Worm (Caenorhabditis elegans) whole organism, L2 larva: Measurements from ENCODE around the gene R07B1.6.

Source experiments
- C34F6.9 ChIP-seq: fragments of 150-350 bp; optimal IDR thresholded peaks from 2 replicates; lab custom pipeline; 2014; ENCODE audit warnings: missing biosample characterization, missing genetic modification characterization
- F13H6.1 ChIP-seq: sonication (generic microtip); optimal IDR thresholded peaks from 2 replicates; lab custom pipeline; 2016; ENCODE audit warnings: missing genetic modification characterization, missing compliant biosample characterization
- R02D3.7 ChIP-seq: fragments of 150-350 bp; optimal IDR thresholded peaks from 2 replicates; lab custom pipeline; 2014; ENCODE audit warnings: missing biosample characterization, missing genetic modification characterization
- Y55F3AM.14 ChIP-seq: fragments of 200-800 bp; sonication (Bioruptor generic); optimal IDR thresholded peaks from 2 replicates; lab custom pipeline; 2018; ENCODE audit warnings: mild to moderate bottlenecking, missing genetic modification characterization, missing compliant biosample characterization
- ZK546.5 ChIP-seq: sonication (generic microtip); optimal IDR thresholded peaks from 2 replicates; lab custom pipeline; 2017; ENCODE audit warnings: missing biosample characterization, missing genetic modification characterization
- aly-2 ChIP-seq: fragments of 150-350 bp; optimal IDR thresholded peaks from 2 replicates; lab custom pipeline; 2014; ENCODE audit warnings: missing biosample characterization, missing genetic modification characterization
- ama-1 ChIP-seq: fragments of 150-350 bp; optimal IDR thresholded peaks from 2 replicates; lab custom pipeline; 2018; ENCODE audit warnings: inconsistent platforms
- ceh-16 ChIP-seq: fragments of 150-350 bp; optimal IDR thresholded peaks from 2 replicates; lab custom pipeline; 2014; ENCODE audit warnings: missing biosample characterization, missing genetic modification characterization
- ceh-82 ChIP-seq: fragments of 150-350 bp; optimal IDR thresholded peaks from 2 replicates; lab custom pipeline; 2014; ENCODE audit warnings: missing biosample characterization, missing genetic modification characterization
- crh-2 ChIP-seq: sonication (generic microtip); optimal IDR thresholded peaks from 2 replicates; lab custom pipeline; 2017; ENCODE audit warnings: missing biosample characterization, missing genetic modification characterization
- dmd-4 ChIP-seq: sonication (generic microtip); optimal IDR thresholded peaks from 2 replicates; lab custom pipeline; 2017; ENCODE audit warnings: missing biosample characterization, missing genetic modification characterization
- egl-27 ChIP-seq: sonication (generic microtip); optimal IDR thresholded peaks from 3 replicates; lab custom pipeline; 2017; ENCODE audit warnings: missing biosample characterization, missing genetic modification reagents, missing genetic modification characterization
- elt-1 ChIP-seq: fragments of 150-350 bp; optimal IDR thresholded peaks from 2 replicates; lab custom pipeline; 2014; ENCODE audit warnings: missing biosample characterization, missing genetic modification characterization
- fos-1 ChIP-seq: fragments of 150-350 bp; optimal IDR thresholded peaks from 2 replicates; lab custom pipeline; 2014; ENCODE audit warnings: missing biosample characterization, missing genetic modification characterization
- gmeb-1 ChIP-seq: fragments of 150-350 bp; optimal IDR thresholded peaks from 2 replicates; lab custom pipeline; 2014; ENCODE audit warnings: missing biosample characterization, missing genetic modification characterization
- lin-11 ChIP-seq: fragments of 150-350 bp; sonication (generic microtip); optimal IDR thresholded peaks from 2 replicates; lab custom pipeline; 2014; ENCODE audit warnings: missing biosample characterization, missing genetic modification characterization, inconsistent platforms, mixed read lengths
- lsy-2 ChIP-seq, 2 experiments: fragments of 150-350 bp in 1 of 2; sonication (generic microtip) in 1 of 2; optimal IDR thresholded peaks; 2 replicates each; lab custom pipeline; 2014 to 2017; ENCODE audit warnings: missing biosample characterization in 2 of 2, missing genetic modification characterization in 2 of 2
- mab-5 ChIP-seq: fragments of 150-350 bp; optimal IDR thresholded peaks from 2 replicates; lab custom pipeline; 2014; ENCODE audit warnings: missing biosample characterization, missing genetic modification characterization
- nhr-11 ChIP-seq: fragments of 150-350 bp; optimal IDR thresholded peaks from 2 replicates; lab custom pipeline; 2014; ENCODE audit warnings: missing biosample characterization, missing genetic modification characterization
- nhr-12 ChIP-seq: fragments of 150-350 bp; optimal IDR thresholded peaks from 2 replicates; lab custom pipeline; 2014; ENCODE audit warnings: missing biosample characterization, missing genetic modification characterization
- nhr-21 ChIP-seq: fragments of 150-350 bp; optimal IDR thresholded peaks from 2 replicates; lab custom pipeline; 2014; ENCODE audit warnings: missing biosample characterization, missing genetic modification characterization
- nhr-23 ChIP-seq: fragments of 150-350 bp; optimal IDR thresholded peaks from 2 replicates; lab custom pipeline; 2014; ENCODE audit warnings: missing biosample characterization, missing genetic modification reagents, missing genetic modification characterization
- nhr-6 ChIP-seq: fragments of 150-350 bp; optimal IDR thresholded peaks from 2 replicates; lab custom pipeline; 2014; ENCODE audit warnings: missing biosample characterization, missing genetic modification characterization
- nhr-77 ChIP-seq: fragments of 150-350 bp; optimal IDR thresholded peaks from 2 replicates; lab custom pipeline; 2014; ENCODE audit warnings: missing biosample characterization, missing genetic modification characterization
- peb-1 ChIP-seq: fragments of 150-350 bp; optimal IDR thresholded peaks from 2 replicates; lab custom pipeline; 2014; ENCODE audit warnings: missing biosample characterization, missing genetic modification characterization
- sem-4 ChIP-seq: fragments of 150-350 bp; optimal IDR thresholded peaks from 2 replicates; lab custom pipeline; 2014; ENCODE audit warnings: missing biosample characterization, missing genetic modification reagents, missing genetic modification characterization
- skn-1 ChIP-seq: sonication (generic microtip); optimal IDR thresholded peaks from 2 replicates; lab custom pipeline; 2017; ENCODE audit warnings: missing biosample characterization, missing genetic modification characterization
- sma-9 ChIP-seq, 2 experiments: fragments of 150-350 bp in 1 of 2; sonication (generic microtip) in 1 of 2; optimal IDR thresholded peaks; 2 replicates each; lab custom pipeline; 2014 to 2016; ENCODE audit warnings: missing genetic modification characterization in 2 of 2, mild to moderate bottlenecking in 1 of 2, missing biosample characterization in 1 of 2, missing compliant biosample characterization in 1 of 2, missing genetic modification reagents in 1 of 2, moderate library complexity in 1 of 2
- snpc-4 ChIP-seq: fragments of 150-350 bp; optimal IDR thresholded peaks from 2 replicates; lab custom pipeline; 2014; ENCODE audit warnings: missing biosample characterization, missing genetic modification characterization
- unc-39 ChIP-seq: fragments of 150-350 bp; optimal IDR thresholded peaks from 2 replicates; lab custom pipeline; 2014; ENCODE audit warnings: missing biosample characterization, missing genetic modification characterization
- unc-62 ChIP-seq: fragments of 150-350 bp; optimal IDR thresholded peaks from 2 replicates; lab custom pipeline; 2014; ENCODE audit warnings: missing biosample characterization, missing genetic modification reagents, missing genetic modification characterization
- zag-1 ChIP-seq: fragments of 150-350 bp; optimal IDR thresholded peaks from 2 replicates; lab custom pipeline; 2014; ENCODE audit warnings: missing biosample characterization, missing genetic modification characterization
- ztf-4 ChIP-seq: fragments of 150-350 bp; optimal IDR thresholded peaks from 2 replicates; lab custom pipeline; 2014; ENCODE audit warnings: missing biosample characterization, missing genetic modification characterization

The R07B1.6 gene

ce11 chrX:9862916-9863624, 3.4 kb upstream of the R07B1.6 start, which contains the start of the genes gst-36 and R07B1.5:
Gene gst-36 (minus strand): TSS chrX:9862960.
Gene R07B1.5 (plus strand): TSS chrX:9863580.
- TF ChIP-seq skn-1 (tag; lab: Kevin White, UChicago) (peak; percentile 39), nhr-77 (no peak), fos-1 (tag; lab: Kevin White, UChicago) (peak; percentile 64), crh-2 (peak; percentile 33)

- TF ChIP-seq dmd-4 (tag; lab: Kevin White, UChicago) (no peak), sma-9 (GFP tag; optimal IDR thresholded peaks at IDR 0.05; lab: Kevin White, UChicago) (no peak), sma-9 (tag; optimal IDR thresholded peaks at IDR 0.05; lab: Kevin White, UChicago) (no peak), snpc-4 (no peak), nhr-12 (tag; lab: Kevin White, UChicago) (no peak), nhr-21 (tag; lab: Kevin White, UChicago) (no peak), crh-2 (no peak), ZK546.5 (tag; lab: Kevin White, UChicago) (no peak), gmeb-1 (tag; lab: Kevin White, UChicago) (no peak), aly-2 (tag; lab: Kevin White, UChicago) (no peak), nhr-23 (tag; lab: Kevin White, UChicago) (no peak), lin-11 (tag; lab: Kevin White, UChicago) (no peak), ama-1 (lab: Kevin White, UChicago) (no peak)
- TF ChIP-seq, all 48 proteins: peak for 0
Measured at ce11 chrX:9868820-9869219, 2.4 kb downstream of the R07B1.6 start, which contains the start of gene R07B1.7. Gene R07B1.7 (plus strand): TSS chrX:9869120.

- no peak for TF ChIP-seq zag-1 (tag; lab: Kevin White, UChicago)
- TF ChIP-seq ceh-82 (tag; lab: Kevin White, UChicago), result no peak
- no peak for TF ChIP-seq gmeb-1 (tag; lab: Kevin White, UChicago)
- TF ChIP-seq fos-1 (tag; lab: Kevin White, UChicago), result no peak
- no peak for TF ChIP-seq unc-39 (tag; lab: Kevin White, UChicago)
- TF ChIP-seq lsy-2 (tag; optimal IDR thresholded peaks at IDR 0.05; lab: Kevin White, UChicago), result no peak
- no peak for TF ChIP-seq F13H6.1 (tag; lab: Kevin White, UChicago)
- no peak for TF ChIP-seq unc-62 (GFP tag; lab: Kevin White, UChicago)
- no peak for TF ChIP-seq nhr-6 (tag; lab: Kevin White, UChicago)
- no peak for TF ChIP-seq nhr-11
- TF ChIP-seq Y55F3AM.14, result no peak
Measured at ce11 chrX:9869522-9869921, 3.1 kb downstream of the R07B1.6 start, which contains the start of gene R07B1.13. Gene R07B1.13 (plus strand): TSS chrX:9869822.

- TF ChIP-seq unc-39 (tag; lab: Kevin White, UChicago) (no peak), fos-1 (tag; lab: Kevin White, UChicago) (no peak), lin-11 (tag; lab: Kevin White, UChicago) (no peak), dmd-4 (tag; lab: Kevin White, UChicago) (no peak), egl-27 (tag; lab: Kevin White, UChicago) (no peak), ZK546.5 (tag; lab: Kevin White, UChicago) (no peak), lsy-2 (tag; optimal IDR thresholded peaks at IDR 0.05; lab: Kevin White, UChicago) (no peak), ztf-4 (no peak), ama-1 (lab: Kevin White, UChicago) (no peak), ceh-16 (tag; lab: Kevin White, UChicago) (no peak)
Measured at ce11 chrX:9872554-9872953, 6.1 kb downstream of the R07B1.6 start, which contains the start of gene R07B1.8. Gene R07B1.8 (minus strand): TSS chrX:9872654.

ce11 chrX:9877117-9877516, 10.7 kb downstream of the R07B1.6 start, which contains the start of gene R07B1.9:
Gene R07B1.9 (plus strand): TSS chrX:9877417.
- no peak for TF ChIP-seq Y55F3AM.14
- no peak for TF ChIP-seq mab-5
- TF ChIP-seq skn-1 (tag; lab: Kevin White, UChicago), result no peak
- no peak for TF ChIP-seq R02D3.7 (tag; lab: Kevin White, UChicago)
- no peak for TF ChIP-seq C34F6.9 (tag; lab: Kevin White, UChicago)
- TF ChIP-seq fos-1 (tag; lab: Kevin White, UChicago), result no peak
- TF ChIP-seq lin-11 (tag; lab: Kevin White, UChicago), result no peak
- TF ChIP-seq peb-1 (tag; lab: Kevin White, UChicago), result no peak
- no peak for TF ChIP-seq elt-1 (tag; lab: Kevin White, UChicago)
- no peak for TF ChIP-seq F13H6.1 (tag; lab: Kevin White, UChicago)
- TF ChIP-seq crh-2, result no peak
- no peak for TF ChIP-seq sem-4
- TF ChIP-seq, all 48 proteins: peak for 0
